Worm (Caenorhabditis elegans) whole organism, L4/young adult: Measurements from ENCODE around the gene Y39B6A.7.

ENCODE experiments used
- W03F9.2 ChIP-seq: fragments of 150-350 bp; optimal IDR thresholded peaks from 2 replicates; lab custom pipeline; 2014; ENCODE audit warnings: missing biosample characterization, missing genetic modification characterization
- dao-5 ChIP-seq: sonication (generic microtip); optimal IDR thresholded peaks from 2 replicates; lab custom pipeline; 2016; ENCODE audit warnings: missing genotype, missing genetic modification characterization, moderate library complexity, missing compliant biosample characterization
- him-1 ChIP-seq: sonication (generic microtip); optimal IDR thresholded peaks from 2 replicates; lab custom pipeline; 2016; ENCODE audit warnings: missing genotype, missing genetic modification reagents, missing genetic modification characterization, missing compliant biosample characterization

The Y39B6A.7 gene

DNA sequence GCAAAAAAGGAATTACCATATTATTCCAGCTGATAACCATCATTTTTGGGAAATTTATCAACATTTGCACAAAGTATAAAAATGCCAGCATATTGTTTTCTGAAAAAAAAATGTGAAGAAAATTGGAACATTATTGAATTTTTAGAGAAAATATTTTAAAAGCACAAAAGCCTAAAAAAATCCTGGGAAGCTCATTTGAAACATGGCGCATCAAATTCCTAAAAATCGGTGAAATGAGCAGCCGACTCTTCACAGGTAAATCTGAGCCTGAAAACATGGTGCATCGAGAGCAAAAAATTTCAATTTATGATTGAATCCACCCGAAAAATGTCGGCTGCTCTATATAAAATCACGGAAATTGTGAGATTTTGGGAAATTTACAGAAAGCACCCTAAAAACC is at the start of gene Y39B6A.7:
TSS of gene Y39B6A.7 (minus strand) at position 101 of the 400 bp plus-strand sequence.
- no peak for TF ChIP-seq him-1 (tag; lab: Kevin White, UChicago)
- TF ChIP-seq dao-5 (tag; lab: Kevin White, UChicago): no peak
- no peak for TF ChIP-seq W03F9.2 (tag; lab: Kevin White, UChicago)

DNA sequence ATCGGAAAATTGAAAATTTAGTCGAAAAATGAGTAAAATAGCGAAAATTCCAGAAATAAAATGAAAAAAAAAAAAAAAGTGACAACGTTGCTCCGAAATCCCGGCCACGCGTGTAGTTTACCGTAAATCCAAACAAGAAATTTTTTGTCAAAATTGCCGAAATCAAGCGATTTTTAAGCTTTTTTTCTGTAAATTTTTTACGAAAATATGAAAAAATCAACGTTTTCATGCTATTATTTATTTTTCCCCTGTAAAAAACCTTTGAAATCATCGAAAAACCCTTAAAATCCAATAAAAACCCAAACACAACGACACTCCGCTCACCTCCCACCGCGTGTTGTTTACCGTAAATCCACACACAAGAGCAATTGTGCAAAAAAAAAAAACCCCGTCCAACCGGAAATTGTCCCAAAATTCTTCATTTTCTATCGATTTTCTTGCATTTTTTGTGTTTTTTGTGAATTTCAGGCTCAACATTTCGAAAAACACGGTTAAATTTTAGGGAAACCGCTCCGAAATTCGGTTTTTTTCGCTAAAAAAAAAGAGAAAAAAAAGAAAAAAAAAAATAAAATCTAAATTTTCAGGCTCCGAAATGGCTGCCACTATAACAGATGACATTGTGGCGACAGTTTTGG is 41.1 kb upstream of the Y39B6A.7 start, which contains the start of the genes Y39B6A.3 and pph-5:
TSS of gene Y39B6A.3 (minus strand) at position 51 of the 635 bp plus-strand sequence.
TSS of gene pph-5 (plus strand) at position 585 of the 635 bp plus-strand sequence.
- TF ChIP-seq dao-5 (tag; lab: Kevin White, UChicago): no peak
- TF ChIP-seq him-1 (tag; lab: Kevin White, UChicago): no peak
- TF ChIP-seq W03F9.2 (tag; lab: Kevin White, UChicago): no peak

DNA sequence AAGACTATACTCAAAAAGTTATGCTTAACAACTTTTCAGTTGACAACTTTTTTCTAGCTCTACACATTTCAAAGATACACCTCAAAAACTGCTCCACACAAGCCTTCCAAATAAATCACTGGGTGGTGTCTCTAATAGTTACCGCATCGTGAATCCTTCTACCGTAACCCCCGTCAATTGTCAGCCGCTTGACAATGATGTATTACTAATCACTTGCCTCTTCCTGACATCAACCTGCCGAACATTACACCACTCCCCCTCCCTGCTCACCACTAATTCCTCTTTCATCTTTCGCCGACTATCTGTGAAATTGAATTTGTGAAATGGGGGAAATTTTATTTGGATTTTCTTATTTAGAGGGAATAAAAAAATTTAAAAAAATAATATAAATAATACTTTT is 32.7 kb upstream of the Y39B6A.7 start:
- no peak for TF ChIP-seq him-1 (tag; lab: Kevin White, UChicago)
- TF ChIP-seq dao-5 (tag; lab: Kevin White, UChicago): no peak
- no peak for TF ChIP-seq W03F9.2 (tag; lab: Kevin White, UChicago)

DNA sequence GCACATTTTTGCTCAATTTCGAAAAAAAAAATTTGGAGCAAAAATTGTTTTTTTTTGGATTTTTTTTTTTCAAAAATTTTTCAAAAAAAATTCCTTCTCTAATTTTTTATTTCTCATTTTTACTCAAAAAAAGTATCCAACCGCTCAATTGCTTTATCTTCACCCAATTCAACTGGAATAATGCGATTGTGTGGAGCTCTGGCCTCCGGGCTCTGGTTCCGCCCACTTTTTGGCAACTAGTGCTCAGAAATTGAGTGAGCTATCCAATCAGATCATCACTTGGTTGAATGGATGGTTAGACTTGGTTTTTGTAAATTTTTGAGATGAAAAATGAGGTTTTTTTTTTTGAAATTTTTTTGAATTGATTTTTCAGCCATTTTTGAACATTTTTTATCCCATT is 29.9 kb upstream of the Y39B6A.7 start:
- no peak for TF ChIP-seq W03F9.2 (tag; lab: Kevin White, UChicago)
- no peak for TF ChIP-seq dao-5 (tag; lab: Kevin White, UChicago)
- TF ChIP-seq him-1 (tag; lab: Kevin White, UChicago): no peak

DNA sequence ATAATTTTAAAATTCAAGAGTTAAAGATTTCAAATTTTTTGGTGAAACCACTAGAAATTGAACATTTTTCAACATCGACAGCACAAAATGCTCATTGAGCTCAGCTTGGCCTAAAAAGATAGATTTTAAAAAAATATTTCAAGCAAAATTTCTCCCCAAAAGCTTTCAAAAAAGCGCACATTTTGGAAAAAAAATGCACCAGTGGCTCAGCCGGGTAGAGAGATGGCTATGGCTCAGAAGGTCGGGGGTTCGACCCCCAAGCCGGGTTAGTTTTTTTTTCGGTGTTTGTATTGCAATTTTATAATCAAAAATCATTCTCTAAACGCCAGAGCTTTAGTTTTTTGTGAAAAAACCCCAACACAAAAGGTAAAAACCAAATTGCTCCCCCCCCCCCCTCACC is 28.8 kb upstream of the Y39B6A.7 start:
- TF ChIP-seq W03F9.2 (tag; lab: Kevin White, UChicago): no peak

DNA sequence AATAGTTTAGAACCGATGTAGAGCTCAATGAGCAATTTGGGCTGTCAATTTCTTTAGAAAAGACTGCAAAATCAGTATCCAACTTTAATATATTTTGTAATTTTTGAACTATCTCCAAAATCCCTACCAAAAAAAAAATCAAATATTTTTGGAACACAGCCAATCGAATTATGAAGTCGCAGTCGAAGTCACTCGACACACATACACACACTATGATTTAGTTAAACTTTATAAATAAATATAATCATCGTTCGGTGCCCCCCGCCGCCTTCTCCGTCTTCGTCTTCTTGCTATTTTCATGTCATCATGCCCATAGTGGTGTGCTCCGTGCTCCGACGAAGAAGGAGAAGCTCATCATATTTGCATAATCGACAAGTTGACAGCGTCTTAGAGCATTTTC is 28.1 kb upstream of the Y39B6A.7 start:
- no peak for TF ChIP-seq him-1 (tag; lab: Kevin White, UChicago)
- no peak for TF ChIP-seq W03F9.2 (tag; lab: Kevin White, UChicago)
- TF ChIP-seq dao-5 (tag; lab: Kevin White, UChicago): no peak

DNA sequence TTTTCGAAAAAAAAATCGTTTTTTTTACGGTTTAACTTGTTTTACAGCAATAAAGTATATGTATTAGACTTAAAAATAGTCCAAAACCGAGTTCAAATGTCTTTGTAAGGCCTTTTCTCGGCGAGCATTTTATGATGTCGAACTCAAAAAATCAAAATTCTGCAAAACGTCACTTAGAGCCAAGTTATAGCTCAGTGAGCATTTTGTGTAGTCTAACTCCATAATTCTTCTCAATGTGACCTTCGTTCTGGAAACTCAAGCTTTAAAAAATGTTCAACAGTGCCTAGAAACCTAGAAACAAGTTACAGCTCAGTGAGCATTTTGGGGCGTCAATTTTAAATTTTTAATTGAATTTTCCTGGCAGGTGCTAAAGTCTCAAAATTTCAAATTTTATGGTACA is 26.8 kb upstream of the Y39B6A.7 start:
- TF ChIP-seq him-1 (tag; lab: Kevin White, UChicago) (no peak), W03F9.2 (tag; lab: Kevin White, UChicago) (no peak), dao-5 (tag; lab: Kevin White, UChicago) (no peak)

DNA sequence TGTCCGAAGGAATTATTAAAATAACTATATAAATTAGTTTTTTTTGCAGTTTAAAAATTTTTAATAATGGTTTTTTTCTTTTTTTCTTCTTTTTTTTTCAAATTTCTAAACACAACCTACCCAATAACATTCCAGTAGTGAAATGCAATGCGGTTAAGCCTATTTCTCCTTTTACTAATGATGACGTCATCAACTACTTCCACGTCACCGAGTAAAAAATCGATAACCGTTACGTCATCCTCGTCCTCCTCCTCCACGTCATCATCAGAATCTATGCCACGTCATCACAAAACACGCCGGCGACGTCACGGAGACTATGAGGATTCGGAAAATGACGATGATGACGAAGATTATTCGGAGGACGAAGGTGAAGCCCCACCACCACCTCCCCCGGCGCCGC is 25.7 kb upstream of the Y39B6A.7 start, which contains the start of gene hot-2:
TSS of gene hot-2 (plus strand) at position 134 of the 400 bp plus-strand sequence.
- no peak for TF ChIP-seq dao-5 (tag; lab: Kevin White, UChicago)
- TF ChIP-seq him-1 (tag; lab: Kevin White, UChicago): no peak
- TF ChIP-seq W03F9.2 (tag; lab: Kevin White, UChicago): no peak

DNA sequence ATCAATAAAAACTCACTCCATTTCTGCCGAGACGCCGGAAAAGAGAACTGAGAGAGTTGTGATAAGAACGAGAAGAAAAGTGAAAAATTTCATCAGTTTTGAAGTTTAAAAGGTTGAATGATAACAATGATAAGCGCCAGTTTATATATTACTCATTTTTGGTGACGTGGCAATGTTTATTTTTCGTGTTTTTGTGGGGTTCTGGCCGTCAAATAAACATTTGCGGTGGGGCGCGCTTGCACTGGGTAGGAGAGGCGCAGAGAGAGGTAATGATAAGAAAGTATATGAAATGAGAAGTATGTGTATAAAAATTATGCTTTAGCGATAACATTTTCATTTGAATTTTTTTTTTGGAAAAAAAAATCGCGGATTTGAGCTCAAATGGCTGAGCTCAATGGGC is 9.7 kb upstream of the Y39B6A.7 start, which contains the start of gene Y39B6A.5:
TSS of gene Y39B6A.5 (minus strand) at position 214 of the 400 bp plus-strand sequence.
- TF ChIP-seq W03F9.2 (tag; lab: Kevin White, UChicago) (peak; percentile 47), him-1 (tag; lab: Kevin White, UChicago) (no peak), dao-5 (tag; lab: Kevin White, UChicago) (no peak)

DNA sequence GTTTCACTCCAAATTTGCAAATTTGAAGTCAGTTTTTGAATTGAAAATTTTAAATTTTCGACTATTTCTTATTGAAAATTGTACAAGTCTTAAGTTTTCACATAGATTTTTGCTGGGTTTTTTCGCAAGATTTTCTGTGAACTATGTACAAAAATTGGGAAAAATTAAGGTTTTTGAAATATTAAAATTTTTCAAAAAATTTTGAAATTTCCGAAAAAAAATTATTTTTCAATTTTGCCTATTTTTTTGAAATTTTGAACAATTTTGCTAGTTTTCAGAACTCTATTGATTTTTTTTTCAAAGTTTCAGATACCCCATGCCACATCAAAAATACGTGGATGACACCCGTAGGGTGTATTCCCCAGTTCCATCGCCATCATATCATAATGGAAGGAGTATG is 4.8 kb upstream of the Y39B6A.7 start, which contains the start of gene tsp-13:
TSS of gene tsp-13 (plus strand) at position 301 of the 400 bp plus-strand sequence.
- no peak for TF ChIP-seq him-1 (tag; lab: Kevin White, UChicago)
- TF ChIP-seq dao-5 (tag; lab: Kevin White, UChicago): no peak
- no peak for TF ChIP-seq W03F9.2 (tag; lab: Kevin White, UChicago)

DNA sequence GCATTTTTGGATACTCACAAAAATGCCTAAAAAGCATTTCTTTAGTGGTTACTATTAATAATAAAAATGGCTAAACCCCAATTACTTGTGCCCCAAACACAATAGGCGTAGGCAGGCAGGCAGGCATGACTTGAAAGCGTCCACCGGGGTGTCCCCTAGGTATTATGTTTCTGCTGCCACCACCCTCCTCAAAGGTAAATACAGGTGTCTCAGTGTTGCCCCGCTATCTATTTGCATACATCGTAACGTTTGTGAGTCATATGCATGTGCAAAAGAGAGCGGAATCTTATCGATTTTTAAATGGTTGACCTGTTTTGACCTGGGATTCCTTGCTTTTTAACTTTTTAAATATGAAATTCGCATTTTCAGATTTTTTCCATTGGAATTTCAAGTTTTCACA is 4.3 kb upstream of the Y39B6A.7 start:
- no peak for TF ChIP-seq dao-5 (tag; lab: Kevin White, UChicago)
- no peak for TF ChIP-seq W03F9.2 (tag; lab: Kevin White, UChicago)
- TF ChIP-seq him-1 (tag; lab: Kevin White, UChicago): no peak

DNA sequence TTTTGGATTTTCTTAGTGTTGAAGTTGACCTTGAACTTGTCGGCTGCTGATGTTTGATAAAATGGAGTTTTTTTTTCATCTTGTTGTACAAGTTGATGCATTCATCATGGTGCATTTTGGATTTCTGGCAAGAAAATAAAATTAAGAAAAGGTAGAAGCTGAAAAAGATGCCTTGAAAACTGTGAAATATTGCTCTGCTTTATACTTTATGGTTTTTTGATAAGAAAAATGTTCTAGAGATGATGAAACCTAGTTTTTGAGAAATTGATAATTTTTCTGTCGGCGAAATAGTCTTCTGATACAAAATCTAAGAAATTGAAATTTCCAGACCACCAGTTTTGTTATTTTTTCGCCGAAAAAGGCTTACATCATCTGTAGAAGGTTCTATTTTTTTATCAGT is 3.4 kb upstream of the Y39B6A.7 start, which contains the start of gene Y39B6A.69:
TSS of gene Y39B6A.69 (minus strand) at position 101 of the 400 bp plus-strand sequence.
- no peak for TF ChIP-seq him-1 (tag; lab: Kevin White, UChicago)
- no peak for TF ChIP-seq dao-5 (tag; lab: Kevin White, UChicago)
- TF ChIP-seq W03F9.2 (tag; lab: Kevin White, UChicago): no peak

DNA sequence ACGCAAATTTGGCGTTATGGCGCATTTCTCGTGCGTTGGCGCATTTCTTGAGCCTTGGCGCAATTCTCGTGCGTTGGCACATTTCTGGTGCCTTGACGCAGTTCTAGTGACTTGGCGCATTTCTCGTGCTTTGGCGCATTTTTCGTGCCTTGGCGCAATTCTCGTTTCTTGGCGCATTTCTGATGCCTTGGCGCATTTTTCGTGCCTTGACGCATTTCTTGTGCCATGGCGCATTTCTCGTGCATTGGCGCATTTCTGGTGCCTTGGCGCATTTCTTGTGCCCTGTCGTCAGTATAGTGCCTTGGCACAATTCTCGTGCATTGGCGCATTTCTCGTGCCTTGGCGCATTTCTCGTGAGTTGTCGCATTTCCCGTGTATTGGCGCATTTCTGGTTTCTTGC is 607 bp downstream of the Y39B6A.7 start:
- TF ChIP-seq dao-5 (tag; lab: Kevin White, UChicago): no peak
- no peak for TF ChIP-seq W03F9.2 (tag; lab: Kevin White, UChicago)
- TF ChIP-seq him-1 (tag; lab: Kevin White, UChicago): no peak

DNA sequence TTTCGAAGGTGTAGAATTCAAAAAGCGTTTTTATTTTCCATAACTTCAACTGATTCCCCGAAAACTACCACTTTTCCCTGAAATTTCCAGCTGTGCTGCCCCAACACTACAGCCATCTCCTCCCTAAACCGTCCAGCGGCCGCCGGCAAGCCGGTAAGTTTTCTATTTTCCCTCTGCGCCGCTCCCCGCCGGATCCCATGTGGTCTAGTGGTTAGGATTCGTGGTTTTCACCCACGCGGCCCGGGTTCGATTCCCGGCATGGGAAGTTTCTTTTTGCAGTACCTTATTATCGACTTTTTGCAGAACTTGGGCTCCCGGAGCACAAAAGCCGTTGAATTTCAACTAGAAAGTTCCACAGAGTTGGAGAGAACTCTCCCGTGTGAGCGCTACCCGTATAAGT is 6.4 kb downstream of the Y39B6A.7 start:
- TF ChIP-seq dao-5 (tag; lab: Kevin White, UChicago) (no peak), W03F9.2 (tag; lab: Kevin White, UChicago) (no peak), him-1 (tag; lab: Kevin White, UChicago) (no peak)
